Worm (Caenorhabditis elegans): ENCODE results near the gene F54F7.10.

ce11 chrX:11913824-11914223, 50.4 kb downstream of the F54F7.10 start, which contains the start of gene Y62H9A.12:
- TF ChIP-seq unc-39 (tag; optimal IDR thresholded peaks at IDR 0.05) (no peak), ama-1 (optimal IDR thresholded peaks at IDR 0.05) (no peak), nhr-237 (tag; optimal IDR thresholded peaks at IDR 0.05) (no peak), ceh-28 (tag; optimal IDR thresholded peaks at IDR 0.05) (no peak), snpc-4 (tag; optimal IDR thresholded peaks at IDR 0.05) (no peak), jun-1 (tag; optimal IDR thresholded peaks at IDR 0.05) (no peak), pha-4 (tag; optimal IDR thresholded peaks at IDR 0.05) (no peak), zag-1 (tag; optimal IDR thresholded peaks at IDR 0.05) (no peak), ceh-82 (tag; optimal IDR thresholded peaks at IDR 0.05) (no peak), ZK546.5 (tag; optimal IDR thresholded peaks at IDR 0.05) (no peak), nhr-28 (tag; optimal IDR thresholded peaks at IDR 0.05) (no peak)
